Worm (Caenorhabditis elegans): ENCODE data around the gene M02G9.4.
A peak's percentile ranks its signal among the peaks of the same experiment; 100 is the strongest.

The M02G9.4 gene

DNA sequence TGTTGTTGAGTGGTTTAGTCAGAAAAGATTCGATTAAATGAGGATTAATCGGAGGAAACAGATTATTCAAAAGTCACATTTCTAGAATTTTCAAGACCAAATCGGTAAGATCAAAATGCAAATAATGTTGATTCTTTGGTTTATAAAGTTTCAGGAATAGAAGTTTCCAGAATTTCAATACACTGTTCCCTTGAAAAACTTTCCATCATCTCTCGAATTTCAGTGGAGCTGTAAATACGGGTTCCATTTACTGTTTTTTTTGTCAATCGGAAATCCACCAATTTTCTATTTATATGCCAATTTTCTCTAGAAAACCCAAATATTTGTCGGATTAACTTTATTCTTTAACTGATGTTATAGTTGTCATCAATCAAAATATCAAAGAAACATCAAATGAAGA, 34.0 kb upstream of the M02G9.4 start:
- TF ChIP-seq alr-1 (tag; optimal IDR thresholded peaks at IDR 0.05) (no peak), nhr-11 (tag; optimal IDR thresholded peaks at IDR 0.05) (no peak), mab-5 (tag; optimal IDR thresholded peaks at IDR 0.05) (no peak), ztf-1 (GFP tag; conservative IDR thresholded peaks at IDR 0.05) (no peak), unc-62 (GFP tag; optimal IDR thresholded peaks at IDR 0.05) (no peak), mbf-1 (tag; optimal IDR thresholded peaks at IDR 0.05) (no peak), nhr-129 (tag; optimal IDR thresholded peaks at IDR 0.05) (no peak), nhr-12 (tag; optimal IDR thresholded peaks at IDR 0.05) (no peak), R02D3.7 (tag; optimal IDR thresholded peaks at IDR 0.05) (no peak), sma-3 (GFP tag; optimal IDR thresholded peaks at IDR 0.05) (no peak), ceh-16 (tag; optimal IDR thresholded peaks at IDR 0.05) (no peak), fos-1 (tag; optimal IDR thresholded peaks at IDR 0.05) (no peak), unc-55 (GFP tag; optimal IDR thresholded peaks at IDR 0.05) (no peak), skn-1 (tag; optimal IDR thresholded peaks at IDR 0.05) (no peak), ama-1 (optimal IDR thresholded peaks at IDR 0.05) (no peak), dmd-4 (tag; optimal IDR thresholded peaks at IDR 0.05) (no peak), mdl-1 (tag; optimal IDR thresholded peaks at IDR 0.05) (no peak)

DNA sequence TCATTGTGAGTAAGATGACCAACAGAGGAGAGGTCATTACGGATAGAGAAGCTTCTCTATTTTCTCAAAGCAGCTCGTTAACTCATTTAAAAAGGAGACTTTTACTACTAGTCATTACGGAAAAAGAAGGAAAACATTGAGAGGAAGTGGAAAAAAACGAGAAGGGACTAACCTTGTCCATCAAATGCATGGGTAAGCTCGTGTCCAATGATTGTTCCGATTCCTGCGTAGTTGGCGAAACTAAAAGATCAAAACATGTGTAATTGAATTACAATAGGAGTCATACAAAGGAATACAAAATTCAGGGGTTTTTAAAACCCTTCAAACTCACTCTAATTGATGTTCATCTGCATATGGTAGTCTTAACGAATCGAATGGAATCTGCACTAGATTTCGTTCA, 32.1 kb upstream of the M02G9.4 start:
- TF ChIP-seq lsy-2 (tag; optimal IDR thresholded peaks at IDR 0.05) (peak in 1 of 2 experiments; percentile 3), elt-3 (tag; optimal IDR thresholded peaks at IDR 0.05) (no peak)

DNA sequence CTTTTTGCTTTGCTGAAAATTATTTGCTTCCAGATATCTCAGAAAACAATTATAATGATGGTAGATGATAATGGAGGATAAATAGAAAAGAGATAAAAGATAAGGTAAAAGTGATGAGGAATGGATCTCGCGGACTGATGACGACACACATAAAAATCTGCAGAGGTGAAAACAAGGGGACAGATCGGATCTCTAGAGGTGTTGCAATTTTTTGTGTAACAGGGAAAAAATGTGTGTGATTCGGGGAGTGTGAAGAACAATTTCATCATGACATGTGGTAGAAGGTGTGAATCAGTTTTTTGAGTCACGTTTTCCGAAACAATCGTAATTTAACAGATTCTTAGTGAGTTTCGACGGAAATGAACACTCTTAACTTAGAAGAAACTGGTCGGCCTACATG, 28.2 kb upstream of the M02G9.4 start:
- no peak for TF ChIP-seq ceh-82 (tag; optimal IDR thresholded peaks at IDR 0.05)
- peak in 1 of 2 experiments; percentile 32 for TF ChIP-seq lsy-2 (tag; optimal IDR thresholded peaks at IDR 0.05)
- TF ChIP-seq nhr-21 (tag; optimal IDR thresholded peaks at IDR 0.05): peak; percentile 16
- no peak for TF ChIP-seq nhr-6 (tag; optimal IDR thresholded peaks at IDR 0.05)
- peak; percentile 16 for TF ChIP-seq F13H6.1 (tag; optimal IDR thresholded peaks at IDR 0.05)
- TF ChIP-seq nhr-129 (tag; optimal IDR thresholded peaks at IDR 0.05): peak; percentile 79
- TF ChIP-seq fos-1 (tag; optimal IDR thresholded peaks at IDR 0.05): peak; percentile 22
- no peak for TF ChIP-seq nhr-23 (tag; optimal IDR thresholded peaks at IDR 0.05)

DNA sequence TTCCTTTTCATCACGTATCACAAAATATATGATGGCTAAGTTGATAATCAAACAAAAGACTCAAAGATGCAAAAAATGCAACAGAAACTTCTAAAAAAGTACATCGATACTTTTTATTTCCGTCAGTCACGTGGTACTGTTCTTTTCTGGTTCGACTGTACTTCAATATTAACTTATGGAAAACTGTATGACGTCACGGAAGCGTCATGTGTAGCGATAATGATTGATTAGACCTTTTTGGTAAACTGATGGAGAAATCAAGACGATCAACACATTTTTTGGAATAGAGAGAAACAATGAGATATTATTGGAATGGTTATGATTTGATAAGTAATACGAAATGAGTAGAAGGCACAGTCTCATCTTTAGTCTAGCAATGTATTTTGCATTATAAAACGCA, 22.8 kb upstream of the M02G9.4 start:
- TF ChIP-seq mbf-1 (tag; optimal IDR thresholded peaks at IDR 0.05) (no peak), lin-39 (tag; optimal IDR thresholded peaks at IDR 0.05) (no peak), blmp-1 (tag; optimal IDR thresholded peaks at IDR 0.05; ENCODE audit: insufficient read depth) (peak; percentile 73), fos-1 (tag; optimal IDR thresholded peaks at IDR 0.05) (peak; percentile 27), sma-3 (GFP tag; optimal IDR thresholded peaks at IDR 0.05) (peak; percentile 83), nhr-10 (tag; optimal IDR thresholded peaks at IDR 0.05) (no peak), sma-9 (GFP tag; optimal IDR thresholded peaks at IDR 0.05) (peak; percentile 88), sma-9 (tag; optimal IDR thresholded peaks at IDR 0.05) (no peak), egl-27 (tag; optimal IDR thresholded peaks at IDR 0.05) (peak; percentile 20), nhr-21 (tag; optimal IDR thresholded peaks at IDR 0.05) (peak; percentile 67), elt-3 (tag; optimal IDR thresholded peaks at IDR 0.05) (no peak)

DNA sequence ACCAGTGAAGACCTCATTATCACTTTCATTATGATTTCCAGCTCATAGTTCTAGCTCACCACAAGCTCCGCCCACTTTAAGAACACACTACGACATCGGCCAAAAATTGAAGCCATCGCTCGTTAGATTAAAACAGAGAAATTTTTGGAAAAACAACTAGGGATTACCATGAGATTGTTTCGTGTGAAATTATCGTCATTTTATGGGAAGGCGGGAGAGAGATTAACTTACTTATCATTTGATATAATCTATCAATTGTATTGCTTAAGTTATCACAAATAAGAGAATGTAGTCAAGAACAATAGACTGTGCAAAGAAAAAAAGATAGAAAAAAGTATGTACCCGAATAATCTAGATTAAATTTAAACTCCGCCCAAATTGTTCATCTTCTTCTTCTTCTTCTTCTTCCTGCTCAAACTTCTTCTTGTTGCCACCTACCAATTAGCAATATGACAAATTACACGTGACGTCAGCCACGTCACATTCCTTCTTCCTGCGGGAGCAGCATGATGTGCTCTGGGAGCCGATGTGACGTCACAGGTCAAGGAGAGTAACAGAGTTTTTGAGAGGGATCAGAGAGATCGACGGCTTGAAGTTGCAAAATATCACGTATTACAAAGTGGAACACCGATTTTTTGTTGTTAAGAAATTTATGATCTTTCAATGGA, 16.9 kb upstream of the M02G9.4 start, which contains the start of gene nep-26:
Gene nep-26 (minus strand): TSS at position 51 of the 668 bp plus-strand sequence.
- TF ChIP-seq sma-9 (GFP tag; optimal IDR thresholded peaks at IDR 0.05) (peak; percentile 70), sma-9 (tag; optimal IDR thresholded peaks at IDR 0.05) (no peak), nhr-77 (tag; optimal IDR thresholded peaks at IDR 0.05) (no peak), ama-1 (optimal IDR thresholded peaks at IDR 0.05) (no peak), nhr-6 (tag; optimal IDR thresholded peaks at IDR 0.05) (no peak), mbf-1 (tag; optimal IDR thresholded peaks at IDR 0.05) (no peak), zag-1 (tag; optimal IDR thresholded peaks at IDR 0.05) (no peak), C34F6.9 (tag; optimal IDR thresholded peaks at IDR 0.05) (peak; percentile 68), lin-11 (tag; optimal IDR thresholded peaks at IDR 0.05) (no peak), blmp-1 (tag; optimal IDR thresholded peaks at IDR 0.05; ENCODE audit: insufficient read depth) (no peak), nhr-23 (tag; optimal IDR thresholded peaks at IDR 0.05) (no peak), unc-62 (GFP tag; optimal IDR thresholded peaks at IDR 0.05) (no peak), F13H6.1 (tag; optimal IDR thresholded peaks at IDR 0.05) (peak; percentile 70), ceh-16 (tag; optimal IDR thresholded peaks at IDR 0.05) (no peak), lin-39 (tag; optimal IDR thresholded peaks at IDR 0.05) (no peak), nhr-12 (tag; optimal IDR thresholded peaks at IDR 0.05) (no peak), ceh-82 (tag; optimal IDR thresholded peaks at IDR 0.05) (no peak), nhr-11 (tag; optimal IDR thresholded peaks at IDR 0.05) (no peak), elt-3 (tag; optimal IDR thresholded peaks at IDR 0.05) (no peak), ZK546.5 (tag; optimal IDR thresholded peaks at IDR 0.05) (no peak), lsy-2 (tag; optimal IDR thresholded peaks at IDR 0.05) (peak in 1 of 2 experiments; percentile 66), gmeb-1 (tag; optimal IDR thresholded peaks at IDR 0.05) (no peak), ztf-4 (tag; optimal IDR thresholded peaks at IDR 0.05) (peak; percentile 83), mdl-1 (tag; optimal IDR thresholded peaks at IDR 0.05) (no peak), peb-1 (tag; optimal IDR thresholded peaks at IDR 0.05) (no peak), crh-2 (tag; optimal IDR thresholded peaks at IDR 0.05) (peak; percentile 93), Y55F3AM.14 (GFP tag; optimal IDR thresholded peaks at IDR 0.05) (no peak), nhr-10 (tag; optimal IDR thresholded peaks at IDR 0.05) (no peak), mab-5 (tag; optimal IDR thresholded peaks at IDR 0.05) (peak; percentile 62), snpc-4 (tag; optimal IDR thresholded peaks at IDR 0.05) (no peak), fos-1 (tag; optimal IDR thresholded peaks at IDR 0.05) (no peak), alr-1 (tag; optimal IDR thresholded peaks at IDR 0.05) (no peak), nhr-129 (tag; optimal IDR thresholded peaks at IDR 0.05) (peak; percentile 70), ztf-1 (GFP tag; conservative IDR thresholded peaks at IDR 0.05) (no peak)

Data from whole organism, L2 larva.